Worm (Caenorhabditis elegans) whole organism, late embryonic: ENCODE results near the gene mlc-5.

Experiments
- ceh-14 ChIP-seq: sonication (generic microtip); optimal IDR thresholded peaks from 2 replicates; lab custom pipeline; 2016; ENCODE audit warnings: missing genotype, missing genetic modification characterization, missing compliant biosample characterization
- elt-2 ChIP-seq: sonication (generic microtip); optimal IDR thresholded peaks from 2 replicates; lab custom pipeline; 2016; ENCODE audit warnings: missing genetic modification reagents, missing genetic modification characterization, missing compliant biosample characterization
- unc-55 ChIP-seq: sonication (generic microtip); optimal IDR thresholded peaks from 2 replicates; lab custom pipeline; 2017; ENCODE audit warnings: missing biosample characterization, missing genetic modification reagents, missing genetic modification characterization

DNA sequence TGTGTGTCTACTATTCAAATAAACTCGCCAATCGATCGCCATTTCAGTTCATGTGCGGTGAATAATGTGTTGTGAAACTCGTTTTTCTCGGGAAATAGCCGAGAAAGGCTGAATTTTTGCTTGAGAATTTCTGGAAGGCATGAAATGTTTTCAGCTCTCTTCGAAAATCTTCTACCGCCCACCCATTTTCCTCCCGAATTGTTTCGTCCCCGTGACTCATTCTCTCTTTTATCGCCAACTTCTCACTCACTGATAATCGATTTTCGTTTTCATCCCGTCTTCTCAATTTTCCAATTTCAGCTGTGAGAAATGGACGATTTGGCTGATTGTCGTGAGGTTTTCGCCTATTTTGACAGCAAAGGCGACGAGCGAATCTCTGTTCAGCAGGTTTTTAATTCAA lies at the start of gene mlc-5:
- no peak for TF ChIP-seq unc-55 (GFP tag; lab: Kevin White, UChicago)
- no peak for TF ChIP-seq ceh-14 (tag; lab: Kevin White, UChicago)
- TF ChIP-seq elt-2 (tag; lab: Kevin White, UChicago) = no peak
